In genomic region chr3L:9410754-9411423, dm6 we compare ENCODE assay signal across 5 fruit fly cellular contexts.
TF ChIP-seq lines count a peak whose summit lies in the region.

Gene CG4022 (minus strand): TSS chr3L:9410832.
Gene Cpsf5 (plus strand): TSS chr3L:9411038.

- TF ChIP-seq CTCF in whole organism, embryonic (GFP tag; optimal IDR thresholded peaks at IDR 0.05; lab: Kevin White, UChicago): no peak

TF ChIP-seq in whole organism, adult, 20 proteins besides CTCF, POLR2A, EP300 and RAD21 (continues in another document):
- TF ChIP-seq Mnt (GFP tag; optimal IDR thresholded peaks at IDR 0.05; lab: Kevin White, UChicago) (peak; percentile 89), pad (GFP tag; optimal IDR thresholded peaks at IDR 0.05; lab: Kevin White, UChicago) (peak; percentile 61), CG1620 (GFP tag; optimal IDR thresholded peaks at IDR 0.05; lab: Kevin White, UChicago) (peak; percentile 84), cic (GFP tag; optimal IDR thresholded peaks at IDR 0.05; lab: Kevin White, UChicago) (peak; percentile 66), cnc (optimal IDR thresholded peaks at IDR 0.05; lab: Kevin White, UChicago) (no peak), CG33017 (tag; optimal IDR thresholded peaks at IDR 0.05; lab: Kevin White, UChicago) (peak; percentile 84), Hr96 (GFP tag; optimal IDR thresholded peaks at IDR 0.05; lab: Kevin White, UChicago) (no peak), CG7101 (tag; optimal IDR thresholded peaks at IDR 0.05; lab: Kevin White, UChicago) (peak; percentile 88), toe (GFP tag; optimal IDR thresholded peaks at IDR 0.05; lab: Kevin White, UChicago) (peak; percentile 91), Crg-1 (GFP tag; optimal IDR thresholded peaks at IDR 0.05; lab: Kevin White, UChicago) (peak; percentile 77), bab1 (GFP tag; optimal IDR thresholded peaks at IDR 0.05; lab: Kevin White, UChicago) (peak; percentile 80), ovo (GFP tag; optimal IDR thresholded peaks at IDR 0.05; lab: Kevin White, UChicago) (peak; percentile 74), CG11617 (GFP tag; optimal IDR thresholded peaks at IDR 0.05; lab: Kevin White, UChicago) (peak; percentile 90), CG12768 (GFP tag; optimal IDR thresholded peaks at IDR 0.05; lab: Kevin White, UChicago) (peak; percentile 78), CG14711 (tag; optimal IDR thresholded peaks at IDR 0.05; lab: Kevin White, UChicago) (peak; percentile 85), kay (GFP tag; lab: Kevin White, UChicago; ENCODE audit: borderline replicate concordance) (peak; percentile 87), CG7045 (GFP tag; optimal IDR thresholded peaks at IDR 0.05; lab: Kevin White, UChicago) (peak; percentile 83), tj (GFP tag; optimal IDR thresholded peaks at IDR 0.05; lab: Kevin White, UChicago) (peak; percentile 72)

TF ChIP-seq in whole organism, embryonic, 481 proteins besides CTCF, POLR2A, EP300 and RAD21 (continues in another document):
- TF ChIP-seq dmrt11E (tag; optimal IDR thresholded peaks at IDR 0.05; lab: Kevin White, UChicago): peak; percentile 86
- peak; percentile 78 for TF ChIP-seq stc (GFP tag; IDR thresholded peaks at IDR 0.05; lab: Robert Waterston, UW)
- peak; percentile 74; the same call in 1 of the 3 replicates for TF ChIP-seq otp (GFP tag; IDR thresholded peaks at IDR 0.05; lab: Robert Waterston, UW)
- TF ChIP-seq lmd (GFP tag; IDR thresholded peaks at IDR 0.05; lab: Robert Waterston, UW): peak; percentile 81
- peak; percentile 69 for TF ChIP-seq Six4 (GFP tag; optimal IDR thresholded peaks at IDR 0.05; lab: Kevin White, UChicago)
- peak; percentile 70 to 79 for TF ChIP-seq Pdp1 (GFP tag; optimal IDR thresholded peaks at IDR 0.05; lab: Kevin White, UChicago)
- TF ChIP-seq Atf6 (GFP tag; IDR thresholded peaks at IDR 0.05; lab: Robert Waterston, UW): peak; percentile 85
- peak; percentile 45 for TF ChIP-seq D19B (GFP tag; optimal IDR thresholded peaks at IDR 0.05; lab: Kevin White, UChicago)
- TF ChIP-seq Stat92E (GFP tag; optimal IDR thresholded peaks at IDR 0.05; lab: Kevin White, UChicago): peak in 1 of 3 experiments; percentile 73
- peak; percentile 46 for TF ChIP-seq slp2 (GFP tag; optimal IDR thresholded peaks at IDR 0.05; lab: Kevin White, UChicago)
- peak; percentile 87 for TF ChIP-seq ara (GFP tag; IDR thresholded peaks at IDR 0.05; lab: Robert Waterston, UW)
- TF ChIP-seq ato (GFP tag; IDR thresholded peaks at IDR 0.05; lab: Robert Waterston, UW; ENCODE audit: partially characterized antibody): no peak
- peak; percentile 80 for TF ChIP-seq CG10654 (GFP tag; optimal IDR thresholded peaks at IDR 0.05; lab: Kevin White, UChicago)
- peak; percentile 82 for TF ChIP-seq Fer1 (GFP tag; optimal IDR thresholded peaks at IDR 0.05; lab: Kevin White, UChicago)
- TF ChIP-seq Dp (GFP tag; optimal IDR thresholded peaks at IDR 0.05; lab: Kevin White, UChicago): peak; percentile 28
- TF ChIP-seq repo (GFP tag; optimal IDR thresholded peaks at IDR 0.05; lab: Kevin White, UChicago): peak; percentile 2
- peak; percentile 68 for TF ChIP-seq CG14667 (GFP tag; IDR thresholded peaks at IDR 0.05; lab: Robert Waterston, UW)
- peak; percentile 74 for TF ChIP-seq CG10979 (tag; optimal IDR thresholded peaks at IDR 0.05; lab: Kevin White, UChicago)

TF ChIP-seq in whole organism, prepupa, 60 proteins besides CTCF, POLR2A, EP300 and RAD21 (continues in another document):
- TF ChIP-seq fd59A (GFP tag; optimal IDR thresholded peaks at IDR 0.05; lab: Kevin White, UChicago): no peak
- no peak for TF ChIP-seq CG6854 (GFP tag; optimal IDR thresholded peaks at IDR 0.05; lab: Kevin White, UChicago)
- TF ChIP-seq cyc (GFP tag; optimal IDR thresholded peaks at IDR 0.05; lab: Kevin White, UChicago): peak; percentile 62
- peak; percentile 36 for TF ChIP-seq CG1621 (tag; optimal IDR thresholded peaks at IDR 0.05; lab: Kevin White, UChicago)
- TF ChIP-seq Eip93F (GFP tag; optimal IDR thresholded peaks at IDR 0.05; lab: Kevin White, UChicago): peak; percentile 69
- peak; percentile 84 for TF ChIP-seq pdm3 (GFP tag; optimal IDR thresholded peaks at IDR 0.05; lab: Kevin White, UChicago)
- TF ChIP-seq Eip78C (GFP tag; lab: Kevin White, UChicago): peak; percentile 91
- peak; percentile 41 for TF ChIP-seq dsx (GFP tag; optimal IDR thresholded peaks at IDR 0.05; lab: Kevin White, UChicago; ENCODE audit: poor library complexity, severe bottlenecking)
- TF ChIP-seq spab (GFP tag; optimal IDR thresholded peaks at IDR 0.05; lab: Kevin White, UChicago): no peak
- peak; percentile 74 for TF ChIP-seq Met (GFP tag; optimal IDR thresholded peaks at IDR 0.05; lab: Kevin White, UChicago)
- TF ChIP-seq CG10669 (GFP tag; optimal IDR thresholded peaks at IDR 0.05; lab: Kevin White, UChicago): no peak
- peak; percentile 49 for TF ChIP-seq Lpt (GFP tag; optimal IDR thresholded peaks at IDR 0.05; lab: Kevin White, UChicago)
- TF ChIP-seq vri (GFP tag; optimal IDR thresholded peaks at IDR 0.05; lab: Kevin White, UChicago): peak; percentile 65
- TF ChIP-seq Hr4 (GFP tag; optimal IDR thresholded peaks at IDR 0.05; lab: Kevin White, UChicago): peak; percentile 83
- no peak for TF ChIP-seq fd85E (GFP tag; optimal IDR thresholded peaks at IDR 0.05; lab: Kevin White, UChicago)
- TF ChIP-seq OdsH (GFP tag; optimal IDR thresholded peaks at IDR 0.05; lab: Kevin White, UChicago): peak; percentile 79
- peak; percentile 56 for TF ChIP-seq CG7368 (GFP tag; optimal IDR thresholded peaks at IDR 0.05; lab: Kevin White, UChicago)
- TF ChIP-seq net (GFP tag; optimal IDR thresholded peaks at IDR 0.05; lab: Kevin White, UChicago): peak; percentile 54
- no peak for TF ChIP-seq svp (GFP tag; lab: Kevin White, UChicago)
- peak; percentile 77 for TF ChIP-seq acj6 (GFP tag; optimal IDR thresholded peaks at IDR 0.05; lab: Kevin White, UChicago)

TF ChIP-seq in whole organism, pupa, 21 proteins besides CTCF, POLR2A, EP300 and RAD21 (continues in another document):
- TF ChIP-seq CG8301 (tag; optimal IDR thresholded peaks at IDR 0.05; lab: Kevin White, UChicago) (peak; percentile 36), Ets98B (GFP tag; IDR thresholded peaks at IDR 0.05; lab: Robert Waterston, UW) (peak; percentile 61), CG14655 (GFP tag; optimal IDR thresholded peaks at IDR 0.05; lab: Kevin White, UChicago) (no peak), CG8159 (tag; optimal IDR thresholded peaks at IDR 0.05; lab: Kevin White, UChicago) (peak; percentile 61), fd96Ca (GFP tag; IDR thresholded peaks at IDR 0.05; lab: Robert Waterston, UW) (peak; percentile 65; the same call in 2 of the 3 replicates), CG10348 (GFP tag; IDR thresholded peaks at IDR 0.05; lab: Robert Waterston, UW) (no peak), Pif1A (GFP tag; optimal IDR thresholded peaks at IDR 0.05; lab: Kevin White, UChicago) (peak; percentile 59), CG4496 (GFP tag; IDR thresholded peaks at IDR 0.05; lab: Robert Waterston, UW) (peak; percentile 75; the same call in 2 of the 3 replicates), rn (GFP tag; IDR thresholded peaks at IDR 0.05; lab: Robert Waterston, UW) (0 out of 2 replicates have a peak, but pooled peaks have one; percentile 7), CG9948 (tag; optimal IDR thresholded peaks at IDR 0.05; lab: Kevin White, UChicago) (peak; percentile 64), D1 (tag; optimal IDR thresholded peaks at IDR 0.05; lab: Kevin White, UChicago) (no peak), gl (tag; optimal IDR thresholded peaks at IDR 0.05; lab: Kevin White, UChicago) (no peak), EcR (GFP tag; optimal IDR thresholded peaks at IDR 0.05; lab: Kevin White, UChicago) (peak; percentile 64), CG13204 (GFP tag; optimal IDR thresholded peaks at IDR 0.05; lab: Kevin White, UChicago) (no peak), Snoo (tag; optimal IDR thresholded peaks at IDR 0.05; lab: Kevin White, UChicago) (peak; percentile 51), CG12605 (GFP tag; IDR thresholded peaks at IDR 0.05; lab: Robert Waterston, UW) (peak; percentile 60), CG17806 (tag; optimal IDR thresholded peaks at IDR 0.05; lab: Kevin White, UChicago) (peak; percentile 61), CG34367 (tag; optimal IDR thresholded peaks at IDR 0.05; lab: Kevin White, UChicago) (peak; percentile 52), CG32121 (GFP tag; IDR thresholded peaks at IDR 0.05; lab: Robert Waterston, UW) (peak; percentile 70), CG15710 (tag; optimal IDR thresholded peaks at IDR 0.05; lab: Kevin White, UChicago) (peak; percentile 76)

TF ChIP-seq in whole organism, wandering third instar larva, 38 proteins besides CTCF, POLR2A, EP300 and RAD21 (continues in another document):
- TF ChIP-seq Hnf4 (GFP tag; optimal IDR thresholded peaks at IDR 0.05; lab: Kevin White, UChicago) (peak; percentile 77), woc (GFP tag; optimal IDR thresholded peaks at IDR 0.05; lab: Kevin White, UChicago) (peak; percentile 66), Hr78 (GFP tag; optimal IDR thresholded peaks at IDR 0.05; lab: Kevin White, UChicago) (no peak), Dif (GFP tag; optimal IDR thresholded peaks at IDR 0.05; lab: Kevin White, UChicago; ENCODE audit: partially characterized antibody) (no peak), dl (GFP tag; optimal IDR thresholded peaks at IDR 0.05; lab: Kevin White, UChicago; ENCODE audit: insufficient read depth in 1 of 2, partially characterized antibody in 2 of 2) (no peak), sv (GFP tag; optimal IDR thresholded peaks at IDR 0.05; lab: Kevin White, UChicago) (peak; percentile 81), usp (GFP tag; optimal IDR thresholded peaks at IDR 0.05; lab: Kevin White, UChicago) (no peak), Jra (GFP tag; optimal IDR thresholded peaks at IDR 0.05; lab: Kevin White, UChicago) (peak; percentile 77), lola (GFP tag; optimal IDR thresholded peaks at IDR 0.05; lab: Kevin White, UChicago) (no peak), brk (GFP tag; optimal IDR thresholded peaks at IDR 0.05; lab: Kevin White, UChicago) (peak; percentile 86), Hr83 (GFP tag; optimal IDR thresholded peaks at IDR 0.05; lab: Kevin White, UChicago; ENCODE audit: poor library complexity, severe bottlenecking) (peak; percentile 22), jim (GFP tag; optimal IDR thresholded peaks at IDR 0.05; lab: Kevin White, UChicago) (no peak), h (GFP tag; optimal IDR thresholded peaks at IDR 0.05; lab: Kevin White, UChicago) (peak; percentile 77), OdsH (GFP tag; optimal IDR thresholded peaks at IDR 0.05; lab: Kevin White, UChicago) (peak; percentile 77), foxo (GFP tag; optimal IDR thresholded peaks at IDR 0.05; lab: Kevin White, UChicago) (peak in 1 of 2 experiments; percentile 86), Mio (GFP tag; optimal IDR thresholded peaks at IDR 0.05; lab: Kevin White, UChicago) (no peak), Rel (GFP tag; optimal IDR thresholded peaks at IDR 0.05; lab: Kevin White, UChicago) (no peak), Rel (tag; optimal IDR thresholded peaks at IDR 0.05; lab: Kevin White, UChicago) (peak; percentile 60), pan (optimal IDR thresholded peaks at IDR 0.05; lab: Kevin White, UChicago) (no peak), CG9705 (GFP tag; optimal IDR thresholded peaks at IDR 0.05; lab: Kevin White, UChicago) (peak; percentile 77), dmrt93B (GFP tag; optimal IDR thresholded peaks at IDR 0.05; lab: Kevin White, UChicago) (no peak), Myc (optimal IDR thresholded peaks at IDR 0.05; lab: Kevin White, UChicago) (no peak), CrebA (GFP tag; optimal IDR thresholded peaks at IDR 0.05; lab: Kevin White, UChicago; ENCODE audit: borderline replicate concordance) (no peak)
